Worm (Caenorhabditis elegans) whole organism, L1 larva: ENCODE results near the gene D2007.2.

Experiments
- C04F5.9 ChIP-seq: sonication (generic microtip); optimal IDR thresholded peaks from 2 replicates; lab custom pipeline; 2016; ENCODE audit warnings: missing genetic modification characterization, missing compliant biosample characterization
- C16A3.4 ChIP-seq: fragments of 150-350 bp; optimal IDR thresholded peaks from 2 replicates; lab custom pipeline; 2014; ENCODE audit warnings: missing biosample characterization, missing genetic modification characterization
- C34B4.2 ChIP-seq: sonication (generic microtip); optimal IDR thresholded peaks from 2 replicates; lab custom pipeline; 2017; ENCODE audit warnings: mild to moderate bottlenecking, missing genetic modification characterization, missing compliant biosample characterization
- aha-1 ChIP-seq: fragments of 150-350 bp; optimal IDR thresholded peaks from 2 replicates; lab custom pipeline; 2014; ENCODE audit warnings: missing biosample characterization, missing genetic modification characterization
- ama-1 ChIP-seq: fragments of 150-350 bp; optimal IDR thresholded peaks from 2 replicates; lab custom pipeline; 2014
- ceh-8 ChIP-seq: fragments of 200-800 bp; sonication (Bioruptor generic); optimal IDR thresholded peaks from 2 replicates; lab custom pipeline; 2018; ENCODE audit warnings: mild to moderate bottlenecking, missing genetic modification characterization, moderate library complexity, missing compliant biosample characterization
- ceh-82 ChIP-seq, 3 experiments: fragments of 150-350 bp in 1 of 3; sonication (generic microtip) in 2 of 3; optimal IDR thresholded peaks; 2 replicates each; lab custom pipeline; 2014 to 2017; ENCODE audit warnings: missing biosample characterization in 3 of 3, missing genetic modification characterization in 3 of 3
- ces-1 ChIP-seq: fragments of 150-350 bp; optimal IDR thresholded peaks from 2 replicates; lab custom pipeline; 2014; ENCODE audit warnings: missing biosample characterization, missing genetic modification reagents, missing genetic modification characterization
- dpl-1 ChIP-seq, 3 experiments: fragments of 150-350 bp in 2 of 3; sonication (generic microtip) in 1 of 3; optimal IDR thresholded peaks; 2 replicates each; lab custom pipeline; 2014 to 2017; ENCODE audit warnings: missing biosample characterization in 3 of 3, missing genetic modification characterization in 3 of 3, missing genetic modification reagents in 3 of 3
- dsc-1 ChIP-seq: sonication (generic microtip); optimal IDR thresholded peaks from 2 replicates; lab custom pipeline; 2016; ENCODE audit warnings: mild to moderate bottlenecking, missing genetic modification characterization, missing compliant biosample characterization
- efl-1 ChIP-seq, 4 experiments: fragments of 150-350 bp; optimal IDR thresholded peaks in 3 of 4; peaks in 1 of 4; 1 replicate in 1 of 4; 2 replicates in 3 of 4; lab custom pipeline; 2014; ENCODE audit warnings: missing biosample characterization in 2 of 4, missing genetic modification characterization in 2 of 4, missing genetic modification reagents in 2 of 4
- efl-3 ChIP-seq: fragments of 200-800 bp; sonication (Bioruptor generic); optimal IDR thresholded peaks from 2 replicates; lab custom pipeline; 2018; ENCODE audit warnings: mild to moderate bottlenecking, missing genetic modification characterization, missing compliant biosample characterization
- elt-2 ChIP-seq: sonication (generic microtip); optimal IDR thresholded peaks from 2 replicates; lab custom pipeline; 2016; ENCODE audit warnings: missing genetic modification characterization, mild to moderate bottlenecking, inconsistent platforms, missing compliant biosample characterization, missing genetic modification reagents
- elt-3 ChIP-seq, 6 experiments: fragments of 150-350 bp in 1 of 6; sonication (generic microtip); optimal IDR thresholded peaks; 2 replicates each; lab custom pipeline; 2017 to 2018; ENCODE audit warnings: missing biosample characterization in 6 of 6, missing genetic modification characterization in 6 of 6, inconsistent platforms in 1 of 6
- fkh-10 ChIP-seq: sonication (generic microtip); optimal IDR thresholded peaks from 2 replicates; lab custom pipeline; 2017; ENCODE audit warnings: missing biosample characterization, missing genetic modification reagents, missing genetic modification characterization
- hlh-17 ChIP-seq: fragments of 200-800 bp; sonication (Bioruptor generic); optimal IDR thresholded peaks from 2 replicates; lab custom pipeline; 2018; ENCODE audit warnings: missing genetic modification characterization, mild to moderate bottlenecking, missing compliant biosample characterization, moderate library complexity, borderline replicate concordance
- isw-1 ChIP-seq: fragments of 200-800 bp; sonication (Bioruptor generic); IDR thresholded peaks from 2 replicates; pipeline ENCODE4 v1.3.6; 2022; ENCODE audit warnings: missing genetic modification characterization, missing compliant biosample characterization
- lin-13 ChIP-seq: fragments of 150-350 bp; optimal IDR thresholded peaks from 2 replicates; lab custom pipeline; 2014; ENCODE audit warnings: missing biosample characterization, missing genetic modification reagents, missing genetic modification characterization
- lin-14 ChIP-seq: fragments of 200-800 bp; sonication (Bioruptor generic); optimal IDR thresholded peaks from 2 replicates; lab custom pipeline; 2018; ENCODE audit warnings: mild to moderate bottlenecking, missing genetic modification characterization, moderate library complexity, missing compliant biosample characterization
- lin-15B ChIP-seq: fragments of 150-350 bp; sonication (generic microtip); optimal IDR thresholded peaks from 3 replicates; lab custom pipeline; 2014; ENCODE audit warnings: missing biosample characterization, missing genetic modification characterization
- lsy-2 ChIP-seq, 2 experiments: fragments of 150-350 bp; optimal IDR thresholded peaks; 2 replicates each; lab custom pipeline; 2014; ENCODE audit warnings: missing biosample characterization in 2 of 2, missing genetic modification characterization in 2 of 2
- mab-9 ChIP-seq: fragments of 200-800 bp; sonication (Bioruptor generic); IDR thresholded peaks from 2 replicates; pipeline ENCODE4 v1.3.6; 2022; ENCODE audit warnings: missing genetic modification reagents, missing genetic modification characterization, missing compliant biosample characterization
- mdl-1 ChIP-seq, 2 experiments: fragments of 150-350 bp; optimal IDR thresholded peaks; 2 replicates each; lab custom pipeline; 2014 to 2017; ENCODE audit warnings: missing biosample characterization in 2 of 2, missing genetic modification characterization in 2 of 2, inconsistent platforms in 1 of 2
- mep-1 ChIP-seq: fragments of 150-350 bp; optimal IDR thresholded peaks from 2 replicates; lab custom pipeline; 2014; ENCODE audit warnings: missing biosample characterization, missing genetic modification characterization
- nhr-12 ChIP-seq: sonication (generic microtip); optimal IDR thresholded peaks from 2 replicates; lab custom pipeline; 2017; ENCODE audit warnings: missing biosample characterization, missing genetic modification characterization
- nhr-19 ChIP-seq: fragments of 200-800 bp; sonication (Bioruptor generic); conservative IDR thresholded peaks from 2 replicates; pipeline ENCODE4 v1.3.6; 2022; ENCODE audit warnings: missing genetic modification characterization, missing compliant biosample characterization
- nhr-20 ChIP-seq: sonication (generic microtip); optimal IDR thresholded peaks from 2 replicates; lab custom pipeline; 2016; ENCODE audit warnings: mild to moderate bottlenecking, missing genetic modification characterization, missing compliant biosample characterization
- nhr-28 ChIP-seq: fragments of 150-350 bp; optimal IDR thresholded peaks from 2 replicates; lab custom pipeline; 2014; ENCODE audit warnings: missing biosample characterization, missing genetic modification characterization
- nhr-47 ChIP-seq: sonication (generic microtip); optimal IDR thresholded peaks from 2 replicates; lab custom pipeline; 2016; ENCODE audit warnings: mild to moderate bottlenecking, missing genetic modification characterization, moderate library complexity, missing compliant biosample characterization
- nhr-71 ChIP-seq: sonication (generic microtip); optimal IDR thresholded peaks from 2 replicates; lab custom pipeline; 2016; ENCODE audit warnings: mild to moderate bottlenecking, missing genetic modification characterization, moderate library complexity, missing compliant biosample characterization
- nhr-77 ChIP-seq: fragments of 150-350 bp; optimal IDR thresholded peaks from 2 replicates; lab custom pipeline; 2014; ENCODE audit warnings: missing biosample characterization, missing genetic modification characterization
- nhr-84 ChIP-seq: sonication (generic microtip); optimal IDR thresholded peaks from 2 replicates; lab custom pipeline; 2017; ENCODE audit warnings: missing biosample characterization, missing genetic modification characterization
- nhr-85 ChIP-seq: sonication (generic microtip); peaks from one replicate; lab custom pipeline; 2016; ENCODE audit warnings: missing genetic modification characterization, inconsistent platforms, missing compliant biosample characterization
- pag-3 ChIP-seq: sonication (generic microtip); optimal IDR thresholded peaks from 2 replicates; lab custom pipeline; 2017; ENCODE audit warnings: missing genetic modification characterization, mild to moderate bottlenecking, missing compliant biosample characterization, antibody characterized with exemption, borderline replicate concordance; ENCODE audit not compliant: insufficient read depth
- pax-3 ChIP-seq: fragments of 200-800 bp; sonication (Bioruptor generic); optimal IDR thresholded peaks from 2 replicates; lab custom pipeline; 2018; ENCODE audit warnings: mild to moderate bottlenecking, missing genetic modification characterization, moderate library complexity, missing compliant biosample characterization
- rnt-1 ChIP-seq: sonication (generic microtip); optimal IDR thresholded peaks from 2 replicates; lab custom pipeline; 2016; ENCODE audit warnings: mild to moderate bottlenecking, missing genetic modification characterization, moderate library complexity, missing compliant biosample characterization
- snu-23 ChIP-seq: sonication (generic microtip); optimal IDR thresholded peaks from 2 replicates; lab custom pipeline; 2016; ENCODE audit warnings: missing genetic modification characterization, missing compliant biosample characterization
- sptf-1 ChIP-seq: fragments of 150-350 bp; optimal IDR thresholded peaks from 2 replicates; lab custom pipeline; 2014; ENCODE audit warnings: missing biosample characterization, missing genetic modification characterization
- sup-37 ChIP-seq: fragments of 200-800 bp; sonication (Bioruptor generic); optimal IDR thresholded peaks from 2 replicates; lab custom pipeline; 2018; ENCODE audit warnings: mild to moderate bottlenecking, missing genetic modification characterization, missing compliant biosample characterization
- tlp-1 ChIP-seq: fragments of 150-350 bp; optimal IDR thresholded peaks from 2 replicates; lab custom pipeline; 2014; ENCODE audit warnings: missing biosample characterization, missing genetic modification characterization
- unc-130 ChIP-seq: fragments of 150-350 bp; optimal IDR thresholded peaks from 2 replicates; lab custom pipeline; 2017; ENCODE audit warnings: missing biosample characterization, missing genetic modification characterization, inconsistent platforms
- unc-30 ChIP-seq: sonication (generic microtip); optimal IDR thresholded peaks from 2 replicates; lab custom pipeline; 2017; ENCODE audit warnings: missing biosample characterization, missing genetic modification characterization
- unc-62 ChIP-seq: fragments of 150-350 bp; optimal IDR thresholded peaks from 2 replicates; lab custom pipeline; 2014; ENCODE audit warnings: missing biosample characterization, missing genetic modification reagents, missing genetic modification characterization
- unc-98 ChIP-seq: fragments of 200-800 bp; sonication (Bioruptor generic); IDR thresholded peaks from 2 replicates; pipeline ENCODE4 v1.3.6; 2022; ENCODE audit warnings: missing genetic modification characterization, missing compliant biosample characterization
- vab-15 ChIP-seq: sonication (generic microtip); optimal IDR thresholded peaks from 2 replicates; lab custom pipeline; 2017; ENCODE audit warnings: missing genotype, mild to moderate bottlenecking, missing genetic modification characterization, missing compliant biosample characterization
- zag-1 ChIP-seq: fragments of 150-350 bp; optimal IDR thresholded peaks from 2 replicates; lab custom pipeline; 2014; ENCODE audit warnings: missing biosample characterization, missing genetic modification characterization

The D2007.2 gene

ce11 chrIII:8144574-8145065 is 4.1 kb upstream of the D2007.2 start, which contains the start of the genes C14B9.8 and mrpl-18 (continued):
- peak in 1 of 2 experiments; percentile 54 for TF ChIP-seq mdl-1 (tag; optimal IDR thresholded peaks at IDR 0.05; lab: Kevin White, UChicago)
- TF ChIP-seq unc-130 (tag; lab: Kevin White, UChicago), result no peak
- peak; percentile 26 to 72 (median 37) for TF ChIP-seq ceh-82 (tag; optimal IDR thresholded peaks at IDR 0.05; lab: Kevin White, UChicago)
- peak; percentile 64; the same call in 1 of the 2 replicates for TF ChIP-seq mab-9 (GFP tag; lab: Robert Waterston, UW)
- TF ChIP-seq sup-37 (GFP tag; lab: Kevin White, UChicago), result no peak
- no peak for TF ChIP-seq tlp-1 (tag; lab: Kevin White, UChicago)
- TF ChIP-seq zag-1 (tag; lab: Kevin White, UChicago), result no peak
- no peak for TF ChIP-seq efl-3
- TF ChIP-seq nhr-77 (tag; lab: Kevin White, UChicago), result no peak
- TF ChIP-seq ces-1 (GFP tag; lab: Kevin White, UChicago), result no peak
- TF ChIP-seq unc-98 (GFP tag; lab: Robert Waterston, UW), result peak; percentile 61
- no peak for TF ChIP-seq fkh-10 (GFP tag; lab: Kevin White, UChicago)
- peak; percentile 47 for TF ChIP-seq elt-2 (tag; lab: Kevin White, UChicago)
- peak; percentile 67 for TF ChIP-seq nhr-20 (tag; lab: Kevin White, UChicago)
- no peak for TF ChIP-seq unc-62 (GFP tag; lab: Kevin White, UChicago)
- peak; percentile 48 for TF ChIP-seq lin-15B (tag; lab: Kevin White, UChicago)
- peak; percentile 99 for TF ChIP-seq rnt-1
- TF ChIP-seq efl-1 (optimal IDR thresholded peaks at IDR 0.05; lab: Kevin White, UChicago), result peak; percentile 69 to 73
- TF ChIP-seq efl-1 (GFP tag; optimal IDR thresholded peaks at IDR 0.05 in 1 of 2; lab: Kevin White, UChicago), result peak; percentile 66 to 97
- no peak for TF ChIP-seq ama-1 (lab: Kevin White, UChicago)
- TF ChIP-seq aha-1 (tag; lab: Kevin White, UChicago), result no peak
- TF ChIP-seq C34B4.2 (tag; lab: Kevin White, UChicago), result peak; percentile 33
- TF ChIP-seq C04F5.9 (tag; lab: Kevin White, UChicago), result peak; percentile 78
- TF ChIP-seq nhr-84, result no peak
- TF ChIP-seq pax-3, result peak; percentile 70
- TF ChIP-seq nhr-71 (tag; lab: Kevin White, UChicago), result peak; percentile 87
- TF ChIP-seq mep-1, result peak; percentile 73
- peak; percentile 85 for TF ChIP-seq dsc-1
- TF ChIP-seq lin-14 (GFP tag; lab: Kevin White, UChicago), result peak; percentile 62
- peak; percentile 29 for TF ChIP-seq C16A3.4 (tag; lab: Kevin White, UChicago)
- TF ChIP-seq sptf-1 (tag; lab: Kevin White, UChicago), result no peak
- TF ChIP-seq unc-30 (tag; lab: Kevin White, UChicago), result no peak
- no peak for TF ChIP-seq nhr-28 (tag; lab: Kevin White, UChicago)

ce11 chrIII:8145971-8146370 is 2.8 kb upstream of the D2007.2 start:
- peak; percentile 86 for TF ChIP-seq mab-9 (GFP tag; lab: Robert Waterston, UW)
- TF ChIP-seq aha-1 (tag; lab: Kevin White, UChicago), result no peak

ce11 chrIII:8154423-8154822 is 5.7 kb downstream of the D2007.2 start:
- no peak for TF ChIP-seq nhr-85 (tag; lab: Kevin White, UChicago)
- TF ChIP-seq ceh-82 (tag; optimal IDR thresholded peaks at IDR 0.05; lab: Kevin White, UChicago), result no peak

ce11 chrIII:8155166-8155565 is 6.4 kb downstream of the D2007.2 start, which contains the start of gene D2007.1:
TSS of gene D2007.1 (plus strand) at chrIII:8155466.
- no peak for TF ChIP-seq isw-1 (GFP tag; lab: Robert Waterston, UW)
- no peak for TF ChIP-seq nhr-12 (tag; lab: Kevin White, UChicago)
- TF ChIP-seq ceh-8, result no peak
- no peak for TF ChIP-seq dpl-1 (GFP tag; optimal IDR thresholded peaks at IDR 0.05; lab: Kevin White, UChicago)
- TF ChIP-seq tlp-1 (tag; lab: Kevin White, UChicago), result no peak
- no peak for TF ChIP-seq vab-15 (tag; lab: Kevin White, UChicago)
- TF ChIP-seq snu-23 (GFP tag; lab: Kevin White, UChicago), result no peak
- no peak for TF ChIP-seq C34B4.2 (tag; lab: Kevin White, UChicago)
- no peak for TF ChIP-seq elt-3 (tag; optimal IDR thresholded peaks at IDR 0.05; lab: Kevin White, UChicago)
- no peak for TF ChIP-seq lin-13 (GFP tag; lab: Kevin White, UChicago)
- no peak for TF ChIP-seq ces-1 (GFP tag; lab: Kevin White, UChicago)
- TF ChIP-seq hlh-17 (GFP tag; lab: Kevin White, UChicago), result no peak
- TF ChIP-seq nhr-47 (tag; lab: Kevin White, UChicago), result no peak
- no peak for TF ChIP-seq C16A3.4 (tag; lab: Kevin White, UChicago)
- no peak for TF ChIP-seq pax-3
- no peak for TF ChIP-seq pag-3 (tag; lab: Kevin White, UChicago)
- TF ChIP-seq lin-15B (tag; lab: Kevin White, UChicago), result no peak
- TF ChIP-seq lsy-2 (tag; optimal IDR thresholded peaks at IDR 0.05; lab: Kevin White, UChicago), result peak in 1 of 2 experiments; percentile 28
- TF ChIP-seq nhr-19, result no peak
- peak; percentile 28 for TF ChIP-seq nhr-71 (tag; lab: Kevin White, UChicago)
